Fruit fly (Drosophila melanogaster) whole organism, embryonic: ENCODE results near the gene alphaKap4.
A peak's percentile ranks its signal among the peaks of the same experiment; 100 is the strongest.

Experiments
- CG10979 ChIP-seq: fragments of 200-800 bp; sonication (Bioruptor generic); optimal IDR thresholded peaks from 2 replicates; lab custom pipeline; 2018; ENCODE audit warnings: missing biosample characterization, mild to moderate bottlenecking, missing genetic modification characterization, moderate library complexity
- CG11696 ChIP-seq: fragments of 200-800 bp; sonication (Bioruptor generic); IDR thresholded peaks from 2 replicates; pipeline ENCODE4 v1.3.6; 2022; ENCODE audit warnings: missing biosample characterization, missing genetic modification characterization
- CG12104 ChIP-seq: fragments of 200-800 bp; sonication (Bioruptor generic); optimal IDR thresholded peaks from 3 replicates; lab custom pipeline; 2016; ENCODE audit warnings: missing biosample characterization, missing genetic modification characterization
- CG13287 ChIP-seq: fragments of 200-800 bp; sonication (Bioruptor generic); IDR thresholded peaks from 2 replicates; pipeline ENCODE4 v1.3.6; 2022; ENCODE audit warnings: missing biosample characterization, missing genetic modification characterization; ENCODE audit not compliant: partially characterized antibody
- CG17328 ChIP-seq: fragments of 200-800 bp; sonication (Bioruptor generic); IDR thresholded peaks from 2 replicates; pipeline ENCODE4 v1.3.6; 2022; ENCODE audit warnings: missing biosample characterization, missing genetic modification characterization
- CG17385 ChIP-seq: fragments of 200-800 bp; sonication (Bioruptor generic); optimal IDR thresholded peaks from 3 replicates; lab custom pipeline; 2018; ENCODE audit warnings: missing biosample characterization, mild to moderate bottlenecking, missing genetic modification characterization
- CG17568 ChIP-seq: fragments of 200-800 bp; sonication (Bioruptor generic); optimal IDR thresholded peaks from 2 replicates; lab custom pipeline; 2018; ENCODE audit warnings: missing biosample characterization, mild to moderate bottlenecking, missing genetic modification characterization, moderate library complexity
- CG18011 ChIP-seq: fragments of 200-800 bp; sonication (Bioruptor generic); optimal IDR thresholded peaks from 2 replicates; lab custom pipeline; 2017; ENCODE audit warnings: missing biosample characterization, missing genetic modification characterization, mild to moderate bottlenecking, moderate library complexity, missing genotype
- CG2678 ChIP-seq: fragments of 200-800 bp; sonication (Bioruptor generic); optimal IDR thresholded peaks from 3 replicates; lab custom pipeline; 2019; ENCODE audit warnings: missing biosample characterization, mild to moderate bottlenecking, missing genetic modification characterization, moderate library complexity
- CG2712 ChIP-seq: fragments of 200-800 bp; optimal IDR thresholded peaks from 3 replicates; lab custom pipeline; 2019; ENCODE audit warnings: missing biosample characterization, mild to moderate bottlenecking, missing genetic modification characterization, moderate library complexity
- CG3407 ChIP-seq: fragments of 200-800 bp; sonication (Bioruptor generic); optimal IDR thresholded peaks from 2 replicates; lab custom pipeline; 2018; ENCODE audit warnings: missing biosample characterization, mild to moderate bottlenecking, missing genetic modification characterization
- CG3726 ChIP-seq: fragments of 200-800 bp; sonication (Bioruptor generic); IDR thresholded peaks from 3 replicates; pipeline ENCODE4, ENCODE4 v1.3.6; 2022; ENCODE audit warnings: missing biosample characterization, missing genetic modification characterization
- CG5180 ChIP-seq: fragments of 200-800 bp; sonication (Bioruptor generic); optimal IDR thresholded peaks from 3 replicates; lab custom pipeline; 2017; ENCODE audit warnings: missing biosample characterization, missing genetic modification characterization, mild to moderate bottlenecking, moderate library complexity, missing genetic modification reagents
- CG6765 ChIP-seq: fragments of 200-800 bp; sonication (Bioruptor generic); optimal IDR thresholded peaks from 3 replicates; lab custom pipeline; 2017; ENCODE audit warnings: missing biosample characterization, mild to moderate bottlenecking, missing genetic modification characterization
- CG7357 ChIP-seq: fragments of 200-800 bp; sonication (Bioruptor generic); IDR thresholded peaks from 3 replicates; pipeline ENCODE4 v1.3.6; 2022; ENCODE audit warnings: missing biosample characterization, missing genetic modification characterization
- CG8281 ChIP-seq: fragments of 200-800 bp; sonication (Bioruptor generic); optimal IDR thresholded peaks from 2 replicates; lab custom pipeline; 2018; ENCODE audit warnings: missing biosample characterization, mild to moderate bottlenecking, missing genetic modification characterization, moderate library complexity
- CoRest ChIP-seq: fragments of 200-800 bp; sonication (Bioruptor generic); optimal IDR thresholded peaks from 3 replicates; lab custom pipeline; 2018; ENCODE audit warnings: missing biosample characterization, mild to moderate bottlenecking, missing genetic modification characterization, moderate library complexity
- Dbx ChIP-seq: fragments of 200-800 bp; sonication (Bioruptor generic); IDR thresholded peaks from 3 replicates; pipeline ENCODE4 v1.3.6; 2022; ENCODE audit warnings: missing biosample characterization, missing genetic modification characterization
- GATAe ChIP-seq: fragments of 200-800 bp; sonication (Bioruptor generic); conservative IDR thresholded peaks from 2 replicates; pipeline ENCODE4 v1.3.6; 2022; ENCODE audit warnings: missing biosample characterization, missing genetic modification characterization
- Jarid2 ChIP-seq: fragments of 200-800 bp; sonication (Bioruptor generic); optimal IDR thresholded peaks from 3 replicates; lab custom pipeline; 2017; ENCODE audit warnings: mild to moderate bottlenecking, missing biosample characterization, missing genetic modification reagents, missing genetic modification characterization
- NK7.1 ChIP-seq: fragments of 200-800 bp; sonication (Bioruptor generic); optimal IDR thresholded peaks from 3 replicates; lab custom pipeline; 2016; ENCODE audit warnings: missing biosample characterization, missing genetic modification characterization
- Nf-YB ChIP-seq: fragments of 200-800 bp; sonication (Bioruptor generic); optimal IDR thresholded peaks from 3 replicates; lab custom pipeline; 2019; ENCODE audit warnings: missing biosample characterization, mild to moderate bottlenecking, missing genetic modification characterization, moderate library complexity
- Side ChIP-seq: fragments of 200-800 bp; sonication (Bioruptor generic); optimal IDR thresholded peaks from 2 replicates; lab custom pipeline; 2016; ENCODE audit warnings: missing biosample characterization, missing genetic modification characterization
- Usf ChIP-seq: fragments of 200-800 bp; sonication (Bioruptor generic); optimal IDR thresholded peaks from 2 replicates; lab custom pipeline; 2017; ENCODE audit warnings: missing genotype, missing biosample characterization, missing genetic modification characterization
- Xrp1 ChIP-seq: fragments of 200-800 bp; sonication (Bioruptor generic); IDR thresholded peaks from 2 replicates; pipeline ENCODE4 v1.3.6; 2022; ENCODE audit warnings: missing biosample characterization, missing genetic modification characterization
- abd-A ChIP-seq: fragments of 200-800 bp; sonication (Bioruptor generic); optimal IDR thresholded peaks from 3 replicates; lab custom pipeline; 2019; ENCODE audit warnings: missing biosample characterization, mild to moderate bottlenecking, missing genetic modification characterization, moderate library complexity
- bowl ChIP-seq: fragments of 200-800 bp; sonication (Bioruptor generic); IDR thresholded peaks from 2 replicates; pipeline ENCODE4 v1.3.6; 2022; ENCODE audit warnings: missing biosample characterization, missing genetic modification characterization
- cas ChIP-seq: fragments of 200-800 bp; sonication (Bioruptor generic); IDR thresholded peaks from 2 replicates; pipeline ENCODE4 v1.3.6; 2022; ENCODE audit warnings: missing biosample characterization, missing genetic modification characterization
- chn ChIP-seq: fragments of 200-800 bp; sonication (Bioruptor generic); optimal IDR thresholded peaks from 2 replicates; lab custom pipeline; 2016; ENCODE audit warnings: missing biosample characterization, missing genetic modification characterization
- dm ChIP-seq: fragments of 200-800 bp; sonication (Bioruptor generic); optimal IDR thresholded peaks from 3 replicates; lab custom pipeline; 2016; ENCODE audit warnings: missing biosample characterization, missing genetic modification characterization
- en ChIP-seq: fragments of 200-800 bp; sonication (Bioruptor generic); optimal IDR thresholded peaks from 2 replicates; lab custom pipeline; 2016; ENCODE audit warnings: missing biosample characterization, missing genetic modification characterization
- fd102C ChIP-seq: fragments of 200-800 bp; sonication (Bioruptor generic); optimal IDR thresholded peaks from 2 replicates; lab custom pipeline; 2018; ENCODE audit warnings: missing biosample characterization, mild to moderate bottlenecking, missing genetic modification characterization, moderate library complexity
- gce ChIP-seq: fragments of 200-800 bp; sonication (Bioruptor generic); IDR thresholded peaks from 3 replicates; pipeline ENCODE4 v1.3.6; 2022; ENCODE audit warnings: missing biosample characterization, missing genetic modification characterization
- gcm ChIP-seq: fragments of 200-800 bp; sonication (Bioruptor generic); optimal IDR thresholded peaks from 2 replicates; lab custom pipeline; 2019; ENCODE audit warnings: missing biosample characterization, mild to moderate bottlenecking, missing genetic modification characterization, moderate library complexity
- hb ChIP-seq: fragments of 200-800 bp; sonication (Bioruptor generic); IDR thresholded peaks from 3 replicates; pipeline ENCODE4 v1.3.6; 2022; ENCODE audit warnings: missing biosample characterization, missing genetic modification characterization; ENCODE audit not compliant: partially characterized antibody
- hbn ChIP-seq: fragments of 200-800 bp; sonication (Bioruptor generic); IDR thresholded peaks from 2 replicates; pipeline ENCODE4 v1.3.6; 2022; ENCODE audit warnings: missing biosample characterization, missing genetic modification characterization; ENCODE audit not compliant: partially characterized antibody
- insv ChIP-seq, 2 experiments: fragments of 200-800 bp; sonication (Bioruptor generic); optimal IDR thresholded peaks; 3 replicates each; lab custom pipeline; 2016 to 2018; ENCODE audit warnings: missing biosample characterization in 2 of 2, missing genetic modification characterization in 2 of 2
- jumu ChIP-seq: fragments of 200-800 bp; sonication (Bioruptor generic); optimal IDR thresholded peaks from 3 replicates; lab custom pipeline; 2016; ENCODE audit warnings: missing biosample characterization, missing genetic modification characterization
- lbe ChIP-seq: fragments of 200-800 bp; sonication (Bioruptor generic); optimal IDR thresholded peaks from 2 replicates; lab custom pipeline; 2016; ENCODE audit warnings: missing biosample characterization, mild to moderate bottlenecking, missing genetic modification characterization
- mirr ChIP-seq: fragments of 200-800 bp; sonication (Bioruptor generic); optimal IDR thresholded peaks from 3 replicates; lab custom pipeline; 2018; ENCODE audit warnings: missing biosample characterization, mild to moderate bottlenecking, missing genetic modification characterization
- oc ChIP-seq: fragments of 200-800 bp; sonication (Bioruptor generic); optimal IDR thresholded peaks from 2 replicates; lab custom pipeline; 2018; ENCODE audit warnings: missing biosample characterization, mild to moderate bottlenecking, missing genetic modification characterization, moderate library complexity
- odd ChIP-seq: fragments of 200-800 bp; sonication (Bioruptor generic); optimal IDR thresholded peaks from 2 replicates; lab custom pipeline; 2017; ENCODE audit warnings: missing biosample characterization, mild to moderate bottlenecking, missing genetic modification characterization
- org-1 ChIP-seq: fragments of 200-800 bp; sonication (Bioruptor generic); optimal IDR thresholded peaks from 2 replicates; lab custom pipeline; 2017; ENCODE audit warnings: missing biosample characterization, missing genetic modification characterization
- sr ChIP-seq: fragments of 200-800 bp; sonication (Bioruptor generic); IDR thresholded peaks from 3 replicates; pipeline ENCODE4 v1.3.6; 2022; ENCODE audit warnings: missing biosample characterization, missing genetic modification characterization
- tll ChIP-seq, 2 experiments: fragments of 200-800 bp in 1 of 2; fragments of >200 bp in 1 of 2; sonication (Bioruptor generic) in 1 of 2; optimal IDR thresholded peaks; 2 replicates each; lab custom pipeline; 2017 to 2019; ENCODE audit warnings: missing biosample characterization in 2 of 2, missing genetic modification characterization in 2 of 2, mild to moderate bottlenecking in 1 of 2, moderate library complexity in 1 of 2
- zen ChIP-seq: fragments of 200-800 bp; sonication (Bioruptor generic); optimal IDR thresholded peaks from 3 replicates; lab custom pipeline; 2018; ENCODE audit warnings: missing biosample characterization, mild to moderate bottlenecking, missing genetic modification characterization, moderate library complexity

alphaKap4 gene

DNA sequence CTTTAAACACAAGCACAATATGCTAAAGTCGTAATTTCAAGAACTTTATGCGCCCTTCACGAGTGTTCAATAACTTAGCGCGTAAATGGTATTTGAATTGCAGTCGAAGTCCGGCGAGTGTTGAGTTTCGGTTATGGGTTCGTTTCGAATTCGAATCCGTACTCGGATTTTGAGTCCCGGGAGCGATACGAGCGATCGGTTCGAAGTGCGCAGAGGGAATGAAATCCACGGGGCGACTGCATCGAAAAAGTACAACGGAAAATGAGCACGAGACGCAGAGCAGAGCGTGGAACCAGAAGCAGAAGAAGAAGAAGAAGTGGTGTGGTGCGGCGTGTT is 35.1 kb downstream of the alphaKap4 start, which contains the start of gene CG10479 (continued):
- TF ChIP-seq Jarid2 (peak; percentile 82), GATAe (GFP tag; lab: Robert Waterston, UW) (no peak), gce (peak; percentile 62; the same call in 1 of the 3 replicates), CG17385 (GFP tag; lab: Kevin White, UChicago) (peak; percentile 94), insv (GFP tag; optimal IDR thresholded peaks at IDR 0.05; lab: Kevin White, UChicago) (peak in 1 of 2 experiments; percentile 10)

DNA sequence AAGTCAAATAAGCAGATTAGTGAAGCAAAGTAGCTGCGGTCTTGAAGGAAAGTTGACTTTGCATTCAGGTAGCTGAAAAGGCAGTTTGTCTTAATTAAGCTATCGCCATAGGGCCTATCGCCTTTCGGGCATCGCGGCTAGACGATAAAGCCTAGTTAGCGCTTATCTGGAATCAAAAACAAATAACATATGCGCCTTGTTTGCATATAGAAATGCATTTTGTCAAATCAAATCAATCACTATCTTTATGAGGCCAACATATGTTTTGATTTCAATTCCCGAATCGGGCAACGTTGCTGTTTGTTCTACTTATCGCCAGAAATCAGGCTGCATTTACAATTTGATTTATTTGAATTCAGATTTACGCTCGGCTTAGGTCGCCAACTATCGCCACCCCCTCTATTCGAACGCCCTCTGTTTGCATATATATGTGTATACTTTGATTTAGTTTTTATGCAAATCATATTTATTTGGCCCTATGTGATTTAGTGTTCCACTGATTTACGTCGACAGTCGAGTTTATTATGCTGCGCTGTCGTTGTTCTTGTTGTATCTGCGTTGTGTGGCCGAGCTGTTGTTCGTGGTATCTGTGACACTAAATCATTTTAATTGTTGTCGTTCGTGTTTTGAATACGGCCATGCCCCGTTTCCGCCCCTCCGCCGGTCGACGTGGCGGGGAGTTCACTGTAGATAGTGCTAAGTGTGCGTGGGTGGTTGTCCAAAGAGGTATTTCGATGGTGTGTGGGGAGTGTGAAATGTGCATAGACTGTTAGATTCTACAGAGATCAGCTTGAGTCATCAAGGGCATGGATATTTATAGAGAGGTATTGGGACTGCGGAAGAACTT is 36.0 kb downstream of the alphaKap4 start:
- TF ChIP-seq CG3726 (GFP tag; lab: Robert Waterston, UW) (0 out of 3 replicates have a peak, but pooled peaks have one; percentile 49), Usf (no peak), dm (GFP tag; lab: Kevin White, UChicago) (no peak), gcm (GFP tag; lab: Kevin White, UChicago) (peak; percentile 15), CG17328 (GFP tag; lab: Robert Waterston, UW) (no peak; the same call in 1 of the 2 replicates), oc (tag; lab: Kevin White, UChicago) (peak; percentile 38), zen (tag; lab: Kevin White, UChicago) (peak; percentile 78), odd (peak; percentile 61), CG6765 (no peak), NK7.1 (no peak), CG18011 (GFP tag; lab: Kevin White, UChicago) (no peak), insv (GFP tag; optimal IDR thresholded peaks at IDR 0.05; lab: Kevin White, UChicago) (no peak), en (GFP tag; lab: Kevin White, UChicago) (peak; percentile 45), Xrp1 (GFP tag; lab: Robert Waterston, UW) (peak; percentile 68), sr (GFP tag; lab: Robert Waterston, UW) (peak; percentile 92), tll (GFP tag; optimal IDR thresholded peaks at IDR 0.05; lab: Kevin White, UChicago) (peak in 1 of 2 experiments; percentile 96), CG10979 (peak; percentile 40), chn (GFP tag; lab: Kevin White, UChicago) (no peak), CG17568 (peak; percentile 28), lbe (GFP tag; lab: Kevin White, UChicago) (no peak), CG7357 (GFP tag; lab: Robert Waterston, UW) (no peak), CG2678 (peak; percentile 52), CG5180 (GFP tag; lab: Kevin White, UChicago) (peak; percentile 34), CG2712 (tag; lab: Kevin White, UChicago) (peak; percentile 36), CG8281 (no peak), org-1 (peak; percentile 62), Side (GFP tag; lab: Kevin White, UChicago) (peak; percentile 47), CG12104 (peak; percentile 38), Nf-YB (peak; percentile 1), cas (GFP tag; lab: Robert Waterston, UW) (no peak), bowl (no peak), mirr (no peak), Dbx (no peak), hb (GFP tag; lab: Robert Waterston, UW) (no peak), fd102C (GFP tag; lab: Kevin White, UChicago) (peak; percentile 29), CG13287 (GFP tag; lab: Robert Waterston, UW) (no peak; the same call in 1 of the 2 replicates), hbn (no peak), abd-A (peak; percentile 71), CG3407 (GFP tag; lab: Kevin White, UChicago) (peak; percentile 84), CoRest (peak; percentile 33), jumu (GFP tag; lab: Kevin White, UChicago) (no peak), CG11696 (GFP tag; lab: Robert Waterston, UW) (no peak)
